Worm (Caenorhabditis elegans) whole organism, L2 larva: ENCODE results near the gene dpy-26.

Experiments used
- C34F6.9 ChIP-seq: fragments of 150-350 bp; optimal IDR thresholded peaks from 2 replicates; lab custom pipeline; 2014; ENCODE audit warnings: missing biosample characterization, missing genetic modification characterization
- F13H6.1 ChIP-seq: sonication (generic microtip); optimal IDR thresholded peaks from 2 replicates; lab custom pipeline; 2016; ENCODE audit warnings: missing genetic modification characterization, missing compliant biosample characterization
- Y55F3AM.14 ChIP-seq: fragments of 200-800 bp; sonication (Bioruptor generic); optimal IDR thresholded peaks from 2 replicates; lab custom pipeline; 2018; ENCODE audit warnings: mild to moderate bottlenecking, missing genetic modification characterization, missing compliant biosample characterization
- ZK546.5 ChIP-seq: sonication (generic microtip); optimal IDR thresholded peaks from 2 replicates; lab custom pipeline; 2017; ENCODE audit warnings: missing biosample characterization, missing genetic modification characterization
- alr-1 ChIP-seq: fragments of 150-350 bp; optimal IDR thresholded peaks from 2 replicates; lab custom pipeline; 2014; ENCODE audit warnings: missing biosample characterization, missing genetic modification characterization
- aly-2 ChIP-seq: fragments of 150-350 bp; optimal IDR thresholded peaks from 2 replicates; lab custom pipeline; 2014; ENCODE audit warnings: missing biosample characterization, missing genetic modification characterization
- ama-1 ChIP-seq: fragments of 150-350 bp; optimal IDR thresholded peaks from 2 replicates; lab custom pipeline; 2018; ENCODE audit warnings: inconsistent platforms
- crh-2 ChIP-seq: sonication (generic microtip); optimal IDR thresholded peaks from 2 replicates; lab custom pipeline; 2017; ENCODE audit warnings: missing biosample characterization, missing genetic modification characterization
- dmd-4 ChIP-seq: sonication (generic microtip); optimal IDR thresholded peaks from 2 replicates; lab custom pipeline; 2017; ENCODE audit warnings: missing biosample characterization, missing genetic modification characterization
- egl-27 ChIP-seq: sonication (generic microtip); optimal IDR thresholded peaks from 3 replicates; lab custom pipeline; 2017; ENCODE audit warnings: missing biosample characterization, missing genetic modification reagents, missing genetic modification characterization
- elt-3 ChIP-seq: sonication (generic microtip); optimal IDR thresholded peaks from 2 replicates; lab custom pipeline; 2017; ENCODE audit warnings: missing biosample characterization, missing genetic modification characterization
- gmeb-1 ChIP-seq: fragments of 150-350 bp; optimal IDR thresholded peaks from 2 replicates; lab custom pipeline; 2014; ENCODE audit warnings: missing biosample characterization, missing genetic modification characterization
- lin-11 ChIP-seq: fragments of 150-350 bp; sonication (generic microtip); optimal IDR thresholded peaks from 2 replicates; lab custom pipeline; 2014; ENCODE audit warnings: missing biosample characterization, missing genetic modification characterization, inconsistent platforms, mixed read lengths
- lin-13 ChIP-seq: fragments of 150-350 bp; optimal IDR thresholded peaks from 2 replicates; lab custom pipeline; 2014; ENCODE audit warnings: missing biosample characterization, missing genetic modification reagents, missing genetic modification characterization
- lin-39 ChIP-seq: fragments of 150-350 bp; optimal IDR thresholded peaks from 2 replicates; lab custom pipeline; 2014; ENCODE audit warnings: missing biosample characterization, missing genetic modification reagents, missing genetic modification characterization
- lsy-2 ChIP-seq, 2 experiments: fragments of 150-350 bp in 1 of 2; sonication (generic microtip) in 1 of 2; optimal IDR thresholded peaks; 2 replicates each; lab custom pipeline; 2014 to 2017; ENCODE audit warnings: missing biosample characterization in 2 of 2, missing genetic modification characterization in 2 of 2
- mbf-1 ChIP-seq: sonication (generic microtip); optimal IDR thresholded peaks from 2 replicates; lab custom pipeline; 2017; ENCODE audit warnings: missing biosample characterization, missing genetic modification characterization
- mdl-1 ChIP-seq, 2 experiments: fragments of 150-350 bp in 1 of 2; sonication (generic microtip) in 1 of 2; optimal IDR thresholded peaks; 2 replicates each; lab custom pipeline; 2017; ENCODE audit warnings: missing biosample characterization in 2 of 2, missing genetic modification characterization in 2 of 2
- nhr-10 ChIP-seq: sonication (generic microtip); optimal IDR thresholded peaks from 2 replicates; lab custom pipeline; 2017; ENCODE audit warnings: missing biosample characterization, missing genetic modification characterization
- nhr-11 ChIP-seq: fragments of 150-350 bp; optimal IDR thresholded peaks from 2 replicates; lab custom pipeline; 2014; ENCODE audit warnings: missing biosample characterization, missing genetic modification characterization
- nhr-12 ChIP-seq: fragments of 150-350 bp; optimal IDR thresholded peaks from 2 replicates; lab custom pipeline; 2014; ENCODE audit warnings: missing biosample characterization, missing genetic modification characterization
- nhr-129 ChIP-seq: fragments of 150-350 bp; optimal IDR thresholded peaks from 2 replicates; lab custom pipeline; 2014; ENCODE audit warnings: missing biosample characterization, missing genetic modification characterization
- nhr-21 ChIP-seq: fragments of 150-350 bp; optimal IDR thresholded peaks from 2 replicates; lab custom pipeline; 2014; ENCODE audit warnings: missing biosample characterization, missing genetic modification characterization
- nhr-23 ChIP-seq: fragments of 150-350 bp; optimal IDR thresholded peaks from 2 replicates; lab custom pipeline; 2014; ENCODE audit warnings: missing biosample characterization, missing genetic modification reagents, missing genetic modification characterization
- nhr-237 ChIP-seq: fragments of 150-350 bp; optimal IDR thresholded peaks from 2 replicates; lab custom pipeline; 2014; ENCODE audit warnings: missing biosample characterization, missing genetic modification characterization
- peb-1 ChIP-seq: fragments of 150-350 bp; optimal IDR thresholded peaks from 2 replicates; lab custom pipeline; 2014; ENCODE audit warnings: missing biosample characterization, missing genetic modification characterization
- sem-4 ChIP-seq: fragments of 150-350 bp; optimal IDR thresholded peaks from 2 replicates; lab custom pipeline; 2014; ENCODE audit warnings: missing biosample characterization, missing genetic modification reagents, missing genetic modification characterization
- sma-3 ChIP-seq: sonication (generic microtip); optimal IDR thresholded peaks from 2 replicates; lab custom pipeline; 2016; ENCODE audit warnings: missing genetic modification reagents, missing genetic modification characterization, missing compliant biosample characterization
- sma-9 ChIP-seq, 2 experiments: fragments of 150-350 bp in 1 of 2; sonication (generic microtip) in 1 of 2; optimal IDR thresholded peaks; 2 replicates each; lab custom pipeline; 2014 to 2016; ENCODE audit warnings: missing genetic modification characterization in 2 of 2, mild to moderate bottlenecking in 1 of 2, missing biosample characterization in 1 of 2, missing compliant biosample characterization in 1 of 2, missing genetic modification reagents in 1 of 2, moderate library complexity in 1 of 2
- snpc-4 ChIP-seq: fragments of 150-350 bp; optimal IDR thresholded peaks from 2 replicates; lab custom pipeline; 2014; ENCODE audit warnings: missing biosample characterization, missing genetic modification characterization
- unc-55 ChIP-seq: fragments of 150-350 bp; sonication (generic microtip); optimal IDR thresholded peaks from 3 replicates; lab custom pipeline; 2014; ENCODE audit warnings: missing biosample characterization, missing genetic modification reagents, missing genetic modification characterization
- unc-62 ChIP-seq: fragments of 150-350 bp; optimal IDR thresholded peaks from 2 replicates; lab custom pipeline; 2014; ENCODE audit warnings: missing biosample characterization, missing genetic modification reagents, missing genetic modification characterization
- zag-1 ChIP-seq: fragments of 150-350 bp; optimal IDR thresholded peaks from 2 replicates; lab custom pipeline; 2014; ENCODE audit warnings: missing biosample characterization, missing genetic modification characterization
- ztf-1 ChIP-seq: fragments of 200-800 bp; sonication (Bioruptor generic); conservative IDR thresholded peaks from 2 replicates; pipeline ENCODE4 v1.3.6; 2022; ENCODE audit warnings: missing genetic modification characterization, missing compliant biosample characterization
- ztf-4 ChIP-seq: fragments of 150-350 bp; optimal IDR thresholded peaks from 2 replicates; lab custom pipeline; 2014; ENCODE audit warnings: missing biosample characterization, missing genetic modification characterization

dpy-26 gene

ce11 chrIV:12451225-12451831 is at the start of gene dpy-26:
TSS of gene dpy-26 (minus strand) at chrIV:12451335.
- TF ChIP-seq crh-2: peak; percentile 25
- TF ChIP-seq unc-62 (GFP tag; lab: Kevin White, UChicago): no peak
- TF ChIP-seq C34F6.9 (tag; lab: Kevin White, UChicago): no peak
- no peak for TF ChIP-seq nhr-23 (tag; lab: Kevin White, UChicago)
- no peak for TF ChIP-seq ztf-4 (tag; lab: Kevin White, UChicago)
- TF ChIP-seq lin-11 (tag; lab: Kevin White, UChicago): no peak
- TF ChIP-seq ama-1 (lab: Kevin White, UChicago): no peak
- no peak for TF ChIP-seq mdl-1 (tag; optimal IDR thresholded peaks at IDR 0.05; lab: Kevin White, UChicago)
- TF ChIP-seq gmeb-1: peak; percentile 39
- peak; percentile 86 for TF ChIP-seq nhr-129
- peak in 1 of 2 experiments; percentile 1 for TF ChIP-seq lsy-2 (tag; optimal IDR thresholded peaks at IDR 0.05; lab: Kevin White, UChicago)
- no peak for TF ChIP-seq zag-1 (tag; lab: Kevin White, UChicago)
- no peak for TF ChIP-seq egl-27
- TF ChIP-seq nhr-237 (tag; lab: Kevin White, UChicago): no peak
- no peak for TF ChIP-seq unc-55 (GFP tag; lab: Kevin White, UChicago)
- no peak for TF ChIP-seq F13H6.1 (tag; lab: Kevin White, UChicago)
- no peak for TF ChIP-seq sem-4 (tag; lab: Kevin White, UChicago)
- no peak for TF ChIP-seq snpc-4
- TF ChIP-seq elt-3 (tag; lab: Kevin White, UChicago): no peak
- no peak for TF ChIP-seq Y55F3AM.14
- TF ChIP-seq, all 48 proteins: peak for 4

ce11 chrIV:12498238-12498637 is 47.1 kb upstream of the dpy-26 start, which contains the start of gene sru-19:
TSS of gene sru-19 (plus strand) at chrIV:12498538.
- TF ChIP-seq sem-4 (tag; lab: Kevin White, UChicago): no peak
- TF ChIP-seq zag-1 (tag; lab: Kevin White, UChicago): no peak
- no peak for TF ChIP-seq C34F6.9 (tag; lab: Kevin White, UChicago)
- TF ChIP-seq peb-1 (tag; lab: Kevin White, UChicago): no peak
- TF ChIP-seq nhr-21: no peak
- TF ChIP-seq lsy-2 (tag; optimal IDR thresholded peaks at IDR 0.05; lab: Kevin White, UChicago): no peak
- no peak for TF ChIP-seq lin-39 (tag; lab: Kevin White, UChicago)
- no peak for TF ChIP-seq ztf-1
- no peak for TF ChIP-seq mdl-1 (tag; optimal IDR thresholded peaks at IDR 0.05; lab: Kevin White, UChicago)

- no peak for TF ChIP-seq zag-1 (tag; lab: Kevin White, UChicago)
- TF ChIP-seq dmd-4: no peak
- no peak for TF ChIP-seq aly-2 (tag; lab: Kevin White, UChicago)
- no peak for TF ChIP-seq ZK546.5 (tag; lab: Kevin White, UChicago)
- TF ChIP-seq C34F6.9 (tag; lab: Kevin White, UChicago): no peak
- no peak for TF ChIP-seq sma-9 (GFP tag; optimal IDR thresholded peaks at IDR 0.05; lab: Kevin White, UChicago)
- no peak for TF ChIP-seq sma-9 (tag; optimal IDR thresholded peaks at IDR 0.05; lab: Kevin White, UChicago)
- TF ChIP-seq unc-55 (GFP tag; lab: Kevin White, UChicago): no peak
- no peak for TF ChIP-seq lin-39 (tag; lab: Kevin White, UChicago)
- TF ChIP-seq alr-1 (tag; lab: Kevin White, UChicago): no peak
- TF ChIP-seq nhr-23 (tag; lab: Kevin White, UChicago): no peak
- TF ChIP-seq nhr-12 (tag; lab: Kevin White, UChicago): no peak
- TF ChIP-seq nhr-10: no peak
- no peak for TF ChIP-seq nhr-21
- no peak for TF ChIP-seq Y55F3AM.14
Observed at ce11 chrIV:12495196-12495595, 44.1 kb upstream of the dpy-26 start, which contains the start of gene sru-20. TSS of gene sru-20 (plus strand) at chrIV:12495496.

ce11 chrIV:12490491-12490890 is 39.4 kb upstream of the dpy-26 start, which contains the start of gene him-6:
TSS of gene him-6 (plus strand) at chrIV:12490791.
- TF ChIP-seq alr-1 (tag; lab: Kevin White, UChicago) (no peak), lin-13 (GFP tag; lab: Kevin White, UChicago) (no peak), aly-2 (tag; lab: Kevin White, UChicago) (no peak), sma-3 (GFP tag; lab: Kevin White, UChicago) (no peak), nhr-11 (no peak), snpc-4 (no peak), F13H6.1 (tag; lab: Kevin White, UChicago) (no peak), nhr-10 (no peak), mbf-1 (tag; lab: Kevin White, UChicago) (no peak), zag-1 (tag; lab: Kevin White, UChicago) (no peak)
- TF ChIP-seq, all 48 proteins: peak for 0
